Worm (Caenorhabditis elegans) whole organism, L3 larva: ENCODE results near the gene grl-23.

ENCODE experiments used
- R02D3.7 ChIP-seq: fragments of 150-350 bp; optimal IDR thresholded peaks from 2 replicates; lab custom pipeline; 2014; ENCODE audit warnings: missing biosample characterization, missing genetic modification characterization
- ZK546.5 ChIP-seq: sonication (generic microtip); optimal IDR thresholded peaks from 2 replicates; lab custom pipeline; 2017; ENCODE audit warnings: missing biosample characterization, missing genetic modification characterization
- aly-2 ChIP-seq: fragments of 150-350 bp; optimal IDR thresholded peaks from 2 replicates; lab custom pipeline; 2014; ENCODE audit warnings: missing biosample characterization, missing genetic modification characterization
- ama-1 ChIP-seq: fragments of 150-350 bp; optimal IDR thresholded peaks from 2 replicates; lab custom pipeline; 2018
- ceh-16 ChIP-seq: sonication (generic microtip); optimal IDR thresholded peaks from 2 replicates; lab custom pipeline; 2017; ENCODE audit warnings: missing biosample characterization, missing genetic modification characterization
- ceh-82 ChIP-seq: fragments of 150-350 bp; optimal IDR thresholded peaks from 2 replicates; lab custom pipeline; 2014; ENCODE audit warnings: missing biosample characterization, missing genetic modification characterization
- ceh-9 ChIP-seq: sonication (generic microtip); optimal IDR thresholded peaks from 2 replicates; lab custom pipeline; 2018; ENCODE audit warnings: missing biosample characterization, missing genetic modification characterization
- daf-12 ChIP-seq: fragments of 150-350 bp; optimal IDR thresholded peaks from 2 replicates; lab custom pipeline; 2014; ENCODE audit warnings: missing biosample characterization, missing genetic modification reagents, missing genetic modification characterization
- egl-27 ChIP-seq: sonication (generic microtip); optimal IDR thresholded peaks from 4 replicates; lab custom pipeline; 2017; ENCODE audit warnings: missing biosample characterization, missing genetic modification reagents, missing genetic modification characterization
- egl-5 ChIP-seq: fragments of 150-350 bp; optimal IDR thresholded peaks from 2 replicates; lab custom pipeline; 2017; ENCODE audit warnings: missing biosample characterization, missing genetic modification reagents, missing genetic modification characterization, inconsistent platforms
- elt-2 ChIP-seq: sonication (generic microtip); optimal IDR thresholded peaks from 2 replicates; lab custom pipeline; 2016; ENCODE audit warnings: missing genetic modification reagents, mild to moderate bottlenecking, missing genetic modification characterization, missing compliant biosample characterization
- elt-3 ChIP-seq, 3 experiments: fragments of 150-350 bp in 1 of 3; sonication (generic microtip) in 2 of 3; optimal IDR thresholded peaks; 2 replicates in 2 of 3; 4 replicates in 1 of 3; lab custom pipeline; 2014 to 2017; ENCODE audit warnings: missing biosample characterization in 3 of 3, missing genetic modification characterization in 3 of 3
- fkh-10 ChIP-seq: sonication (generic microtip); optimal IDR thresholded peaks from 2 replicates; lab custom pipeline; 2017; ENCODE audit warnings: missing biosample characterization, missing genetic modification reagents, missing genetic modification characterization
- fkh-2 ChIP-seq: fragments of 150-350 bp; optimal IDR thresholded peaks from 2 replicates; lab custom pipeline; 2014; ENCODE audit warnings: missing biosample characterization, missing genetic modification reagents, missing genetic modification characterization
- hmg-11 ChIP-seq: sonication (generic microtip); optimal IDR thresholded peaks from 2 replicates; lab custom pipeline; 2016; ENCODE audit warnings: missing genetic modification characterization, missing compliant biosample characterization
- jun-1 ChIP-seq: fragments of 150-350 bp; optimal IDR thresholded peaks from 2 replicates; lab custom pipeline; 2014; ENCODE audit warnings: missing biosample characterization, missing genetic modification reagents, missing genetic modification characterization
- lin-15B ChIP-seq: fragments of 150-350 bp; optimal IDR thresholded peaks from 2 replicates; lab custom pipeline; 2014; ENCODE audit warnings: missing biosample characterization, missing genetic modification characterization
- lsy-12 ChIP-seq: sonication (generic microtip); optimal IDR thresholded peaks from 2 replicates; lab custom pipeline; 2016; ENCODE audit warnings: mild to moderate bottlenecking, missing genetic modification characterization, missing compliant biosample characterization
- mml-1 ChIP-seq: fragments of 150-350 bp; sonication (generic microtip); optimal IDR thresholded peaks from 3 replicates; lab custom pipeline; 2014; ENCODE audit warnings: missing biosample characterization, missing genetic modification characterization
- nfya-1 ChIP-seq: sonication (generic microtip); optimal IDR thresholded peaks from 2 replicates; lab custom pipeline; 2017; ENCODE audit warnings: missing genetic modification characterization, mild to moderate bottlenecking, missing compliant biosample characterization, antibody characterized with exemption, moderate library complexity; ENCODE audit not compliant: insufficient read depth
- nhr-12 ChIP-seq: fragments of 150-350 bp; optimal IDR thresholded peaks from 2 replicates; lab custom pipeline; 2014; ENCODE audit warnings: missing biosample characterization, missing genetic modification characterization
- nhr-237 ChIP-seq: fragments of 150-350 bp; optimal IDR thresholded peaks from 2 replicates; lab custom pipeline; 2014; ENCODE audit warnings: missing biosample characterization, missing genetic modification characterization
- nhr-25 ChIP-seq: sonication (generic microtip); optimal IDR thresholded peaks from 2 replicates; lab custom pipeline; 2017; ENCODE audit warnings: missing biosample characterization, missing genetic modification characterization
- nhr-43 ChIP-seq: sonication (generic microtip); optimal IDR thresholded peaks from 2 replicates; lab custom pipeline; 2016; ENCODE audit warnings: mild to moderate bottlenecking, missing genetic modification characterization, missing compliant biosample characterization; ENCODE audit not compliant: poor library complexity, severe bottlenecking
- nhr-67 ChIP-seq: fragments of 150-350 bp; optimal IDR thresholded peaks from 2 replicates; lab custom pipeline; 2014; ENCODE audit warnings: missing biosample characterization, missing genetic modification characterization
- nhr-77 ChIP-seq: fragments of 150-350 bp; optimal IDR thresholded peaks from 2 replicates; lab custom pipeline; 2014; ENCODE audit warnings: missing biosample characterization, missing genetic modification characterization
- pha-4 ChIP-seq: fragments of 150-350 bp; optimal IDR thresholded peaks from 2 replicates; lab custom pipeline; 2014; ENCODE audit warnings: missing biosample characterization, missing genetic modification reagents, missing genetic modification characterization
- pqm-1 ChIP-seq: fragments of 150-350 bp; optimal IDR thresholded peaks from 2 replicates; lab custom pipeline; 2017; ENCODE audit warnings: missing biosample characterization, missing genetic modification characterization, inconsistent platforms
- sea-2 ChIP-seq: fragments of 150-350 bp; sonication (generic microtip); optimal IDR thresholded peaks from 4 replicates; lab custom pipeline; 2014; ENCODE audit warnings: missing biosample characterization, missing genetic modification reagents, missing genetic modification characterization
- skn-1 ChIP-seq: fragments of 150-350 bp; optimal IDR thresholded peaks from 2 replicates; lab custom pipeline; 2014; ENCODE audit warnings: missing biosample characterization, missing genetic modification characterization
- snpc-4 ChIP-seq: fragments of 150-350 bp; optimal IDR thresholded peaks from 2 replicates; lab custom pipeline; 2014; ENCODE audit warnings: missing biosample characterization, missing genetic modification characterization
- unc-39 ChIP-seq: sonication (generic microtip); optimal IDR thresholded peaks from 4 replicates; lab custom pipeline; 2017; ENCODE audit warnings: missing biosample characterization, missing genetic modification characterization
- unc-62 ChIP-seq: fragments of 150-350 bp; sonication (generic microtip); optimal IDR thresholded peaks from 4 replicates; lab custom pipeline; 2014; ENCODE audit warnings: missing biosample characterization, missing genetic modification reagents, missing genetic modification characterization
- ztf-11 ChIP-seq: fragments of 150-350 bp; optimal IDR thresholded peaks from 2 replicates; lab custom pipeline; 2014; ENCODE audit warnings: missing biosample characterization, missing genetic modification characterization
- ztf-4 ChIP-seq: fragments of 150-350 bp; optimal IDR thresholded peaks from 2 replicates; lab custom pipeline; 2014; ENCODE audit warnings: missing biosample characterization, missing genetic modification characterization

Gene grl-23

DNA sequence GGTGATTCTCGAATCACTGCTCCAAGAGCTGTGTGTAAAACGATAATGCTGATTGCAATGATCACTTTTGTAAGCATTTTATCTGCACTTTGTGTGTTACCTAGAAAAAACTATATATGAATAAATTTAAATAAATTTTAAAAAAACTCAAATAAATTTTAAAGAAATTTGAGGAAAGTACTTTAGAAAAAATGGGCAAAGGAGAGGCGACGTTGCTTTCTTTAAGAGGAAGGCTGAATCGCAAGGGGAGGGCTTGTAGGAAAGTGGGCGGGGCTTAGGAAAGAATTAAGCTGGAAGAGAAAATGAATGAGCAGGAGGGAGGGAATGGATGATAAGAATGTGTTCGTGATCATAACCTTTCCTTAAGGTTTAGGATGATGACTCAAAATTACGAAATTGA is 8.8 kb downstream of the grl-23 start, which contains the start of gene E02A10.4:
Gene E02A10.4 (minus strand): TSS at position 101 of the 400 bp plus-strand sequence.
- no peak for TF ChIP-seq elt-3 (tag; optimal IDR thresholded peaks at IDR 0.05; lab: Kevin White, UChicago)
- no peak for TF ChIP-seq skn-1
- TF ChIP-seq nfya-1 (tag; lab: Kevin White, UChicago), result no peak
- no peak for TF ChIP-seq ZK546.5 (tag; lab: Kevin White, UChicago)
- TF ChIP-seq nhr-237 (tag; lab: Kevin White, UChicago), result no peak
- no peak for TF ChIP-seq sea-2
- TF ChIP-seq elt-2 (tag; lab: Kevin White, UChicago), result no peak
- TF ChIP-seq fkh-2 (tag; lab: Kevin White, UChicago), result no peak
- TF ChIP-seq, all 47 proteins: peak for 0

DNA sequence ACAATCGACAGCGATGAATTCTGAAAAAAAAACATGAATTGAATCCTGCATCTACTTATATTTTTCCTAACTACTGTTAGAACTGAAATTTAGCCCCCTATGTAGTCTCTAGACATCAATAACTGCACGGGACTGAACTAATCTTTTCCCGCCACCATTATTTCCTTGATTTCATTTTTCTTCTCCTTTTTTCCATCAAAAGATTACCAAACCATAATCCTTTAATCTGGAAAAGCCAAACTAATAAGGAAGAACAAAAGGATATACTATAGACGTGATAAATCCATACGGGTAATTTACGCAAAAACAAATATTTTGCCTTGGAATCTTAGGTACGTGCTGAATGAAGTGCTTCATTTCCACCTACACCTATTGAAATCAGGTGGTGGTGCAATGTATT is 9.4 kb downstream of the grl-23 start:
- no peak for TF ChIP-seq unc-62 (GFP tag; lab: Kevin White, UChicago)
- TF ChIP-seq mml-1 (tag; lab: Kevin White, UChicago), result no peak
- TF ChIP-seq fkh-10 (GFP tag; lab: Kevin White, UChicago), result no peak
- no peak for TF ChIP-seq ceh-82 (tag; lab: Kevin White, UChicago)
- TF ChIP-seq daf-12 (tag; lab: Kevin White, UChicago), result no peak
- TF ChIP-seq snpc-4 (tag; lab: Kevin White, UChicago), result no peak
- no peak for TF ChIP-seq nhr-25 (tag; lab: Kevin White, UChicago)
- TF ChIP-seq jun-1 (tag; lab: Kevin White, UChicago), result no peak
- no peak for TF ChIP-seq pqm-1 (tag; lab: Kevin White, UChicago)
- TF ChIP-seq unc-39, result no peak
- TF ChIP-seq nhr-237 (tag; lab: Kevin White, UChicago), result no peak
- TF ChIP-seq lin-15B (tag; lab: Kevin White, UChicago), result no peak
- TF ChIP-seq ZK546.5 (tag; lab: Kevin White, UChicago), result no peak
- TF ChIP-seq aly-2 (tag; lab: Kevin White, UChicago), result no peak
- no peak for TF ChIP-seq egl-27
- TF ChIP-seq elt-3 (tag; optimal IDR thresholded peaks at IDR 0.05; lab: Kevin White, UChicago), result no peak
- no peak for TF ChIP-seq nhr-12 (tag; lab: Kevin White, UChicago)
- no peak for TF ChIP-seq sea-2
- no peak for TF ChIP-seq ztf-11 (tag; lab: Kevin White, UChicago)
- TF ChIP-seq pha-4 (tag; lab: Kevin White, UChicago), result no peak

DNA sequence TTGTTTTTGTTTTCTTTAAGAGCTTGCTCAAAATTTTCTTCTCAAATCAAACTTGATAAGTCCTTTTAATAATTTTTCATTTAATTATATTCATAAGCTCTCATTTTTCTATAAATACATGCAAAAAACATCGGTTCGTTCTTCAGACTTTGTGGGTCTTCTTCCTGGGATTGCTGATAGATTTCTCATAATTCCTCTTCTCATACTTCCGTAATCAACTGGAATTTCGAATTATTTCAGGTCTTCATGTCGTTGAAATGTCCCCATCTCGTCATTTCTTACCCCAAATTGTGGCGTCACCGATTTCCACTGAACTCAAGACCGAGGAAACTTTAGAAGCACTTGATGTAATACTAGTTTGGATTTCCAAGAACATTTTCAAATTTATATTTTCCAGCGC is 11.8 kb downstream of the grl-23 start:
- TF ChIP-seq lsy-12 (tag; lab: Kevin White, UChicago) (no peak), pha-4 (tag; lab: Kevin White, UChicago) (no peak), nhr-237 (tag; lab: Kevin White, UChicago) (no peak), nhr-12 (tag; lab: Kevin White, UChicago) (no peak), R02D3.7 (tag; lab: Kevin White, UChicago) (no peak), skn-1 (no peak), ceh-9 (tag; lab: Kevin White, UChicago) (no peak), daf-12 (tag; lab: Kevin White, UChicago) (no peak), nhr-43 (no peak), ztf-4 (tag; lab: Kevin White, UChicago) (no peak), ceh-16 (tag; lab: Kevin White, UChicago) (no peak), jun-1 (tag; lab: Kevin White, UChicago) (no peak), nhr-67 (no peak), ZK546.5 (tag; lab: Kevin White, UChicago) (no peak), nhr-77 (tag; lab: Kevin White, UChicago) (no peak), ama-1 (lab: Kevin White, UChicago) (no peak), ztf-11 (tag; lab: Kevin White, UChicago) (no peak)

DNA sequence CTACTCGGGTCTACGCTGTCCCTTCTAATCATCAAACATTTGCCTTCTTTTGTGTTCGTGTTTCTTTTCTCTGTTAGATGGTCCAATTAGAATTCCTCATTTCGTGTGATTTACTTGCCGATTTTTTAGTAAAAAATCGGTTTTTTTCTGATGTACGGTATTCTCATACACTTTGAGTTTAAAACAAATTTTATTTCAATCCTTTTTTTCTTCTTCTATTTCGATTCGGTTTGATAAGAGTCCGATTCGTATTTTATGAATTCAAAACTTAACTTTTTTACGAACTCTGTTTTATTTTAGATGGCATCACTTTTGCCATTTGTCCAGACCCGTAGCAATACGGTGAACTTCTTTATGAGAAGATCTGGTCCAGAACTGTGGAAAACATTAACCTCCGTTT is 13.5 kb downstream of the grl-23 start, which contains the start of gene mrps-5:
Gene mrps-5 (plus strand): TSS at position 301 of the 400 bp plus-strand sequence.
- no peak for TF ChIP-seq nhr-67

DNA sequence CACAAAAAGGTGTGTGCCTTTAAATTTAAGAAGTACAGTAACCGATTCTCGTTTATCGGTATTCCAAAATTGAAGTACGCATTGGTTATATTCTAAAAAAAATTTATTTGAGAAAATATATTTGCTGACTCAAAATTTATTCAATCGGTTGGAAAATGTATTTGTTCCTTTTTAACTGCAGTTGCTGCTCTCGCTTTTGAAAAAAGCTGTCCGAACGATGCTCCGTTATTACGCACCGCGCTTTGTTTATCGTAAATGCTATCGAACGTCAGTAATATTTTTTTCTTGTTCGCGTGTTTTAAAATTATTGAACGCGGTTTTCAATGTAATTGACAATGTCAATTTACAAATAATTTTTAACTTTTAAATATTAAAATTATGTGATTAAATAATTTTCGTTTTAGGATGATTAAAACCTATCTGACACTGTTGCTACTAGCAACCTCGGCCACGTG is 16.3 kb downstream of the grl-23 start, which contains the start of gene sel-1:
Gene sel-1 (plus strand): TSS at position 405 of the 455 bp plus-strand sequence.
- no peak for TF ChIP-seq egl-5 (tag; lab: Kevin White, UChicago)
- TF ChIP-seq sea-2, result no peak
- no peak for TF ChIP-seq ZK546.5 (tag; lab: Kevin White, UChicago)
- peak; percentile 1 for TF ChIP-seq hmg-11 (tag; lab: Kevin White, UChicago)
- peak; percentile 59 for TF ChIP-seq R02D3.7 (tag; lab: Kevin White, UChicago)
- peak; percentile 4 for TF ChIP-seq lin-15B (tag; lab: Kevin White, UChicago)
